Fruit fly (Drosophila melanogaster) whole organism, embryonic: ENCODE measurements around the gene CG4338.

Experiments
- BEAF-32 ChIP-seq: fragments of 200-800 bp; sonication (Bioruptor generic); optimal IDR thresholded peaks from 3 replicates; lab custom pipeline; 2017; ENCODE audit warnings: missing biosample characterization, missing genetic modification characterization, mild to moderate bottlenecking, moderate library complexity, missing genetic modification reagents
- CG11560 ChIP-seq: fragments of 200-800 bp; sonication (Bioruptor generic); IDR thresholded peaks from 3 replicates; pipeline ENCODE4 v1.3.6; 2022; ENCODE audit warnings: missing biosample characterization, missing genetic modification characterization
- CG11723 ChIP-seq: fragments of 200-800 bp; sonication (Bioruptor generic); optimal IDR thresholded peaks from 2 replicates; lab custom pipeline; 2017; ENCODE audit warnings: missing biosample characterization, mild to moderate bottlenecking, missing genetic modification characterization
- CG12744 ChIP-seq: fragments of 200-800 bp; sonication (Bioruptor generic); optimal IDR thresholded peaks from 2 replicates; lab custom pipeline; 2016; ENCODE audit warnings: missing biosample characterization, missing genetic modification characterization
- CG13123 ChIP-seq: fragments of 200-800 bp; sonication (Bioruptor generic); optimal IDR thresholded peaks from 2 replicates; lab custom pipeline; 2016; ENCODE audit warnings: missing biosample characterization, missing genetic modification characterization
- CG14014 ChIP-seq: fragments of 200-800 bp; sonication (Bioruptor generic); IDR thresholded peaks from 2 replicates; pipeline ENCODE4 v1.3.6; 2022; ENCODE audit warnings: missing biosample characterization, missing genetic modification characterization
- CG14710 ChIP-seq: fragments of 200-800 bp; sonication (Bioruptor generic); optimal IDR thresholded peaks from 3 replicates; lab custom pipeline; 2019; ENCODE audit warnings: missing biosample characterization, mild to moderate bottlenecking, missing genetic modification characterization, moderate library complexity
- CG17612 ChIP-seq: fragments of 200-800 bp; sonication (Bioruptor generic); IDR thresholded peaks from 2 replicates; pipeline ENCODE4 v1.3.6; 2022; ENCODE audit warnings: missing biosample characterization, missing genetic modification characterization
- CG2129 ChIP-seq: fragments of 200-800 bp; sonication (Bioruptor generic); IDR thresholded peaks from 2 replicates; pipeline ENCODE4 v1.3.6; 2022; ENCODE audit warnings: missing biosample characterization, missing genetic modification characterization; ENCODE audit not compliant: partially characterized antibody
- CG30431 ChIP-seq: fragments of 200-800 bp; sonication (Bioruptor generic); optimal IDR thresholded peaks from 2 replicates; lab custom pipeline; 2017; ENCODE audit warnings: missing biosample characterization, missing genetic modification characterization
- CG3163 ChIP-seq: fragments of 200-800 bp; sonication (Bioruptor generic); optimal IDR thresholded peaks from 3 replicates; lab custom pipeline; 2016; ENCODE audit warnings: missing biosample characterization, missing genetic modification characterization
- CG4404 ChIP-seq: fragments of 200-800 bp; sonication (Bioruptor generic); IDR thresholded peaks from 2 replicates; pipeline ENCODE4 v1.3.6; 2022; ENCODE audit warnings: missing biosample characterization, missing genetic modification characterization
- CG5180 ChIP-seq: fragments of 200-800 bp; sonication (Bioruptor generic); optimal IDR thresholded peaks from 3 replicates; lab custom pipeline; 2017; ENCODE audit warnings: missing biosample characterization, missing genetic modification characterization, mild to moderate bottlenecking, moderate library complexity, missing genetic modification reagents
- CG6175 ChIP-seq: fragments of 200-800 bp; sonication (Bioruptor generic); IDR thresholded peaks from 3 replicates; pipeline ENCODE4 v1.3.6; 2022; ENCODE audit warnings: missing biosample characterization, missing genetic modification characterization
- CG6791 ChIP-seq: fragments of 200-800 bp; sonication (Bioruptor generic); IDR thresholded peaks from 3 replicates; pipeline ENCODE4 v1.3.6; 2022; ENCODE audit warnings: missing biosample characterization, missing genetic modification characterization; ENCODE audit not compliant: partially characterized antibody
- CG7357 ChIP-seq: fragments of 200-800 bp; sonication (Bioruptor generic); IDR thresholded peaks from 3 replicates; pipeline ENCODE4 v1.3.6; 2022; ENCODE audit warnings: missing biosample characterization, missing genetic modification characterization
- Doc2 ChIP-seq: fragments of 200-800 bp; sonication (Bioruptor generic); IDR thresholded peaks from 2 replicates; pipeline ENCODE4 v1.3.6; 2022; ENCODE audit warnings: missing biosample characterization, missing genetic modification characterization
- Dref ChIP-seq: fragments of 200-800 bp; sonication (Bioruptor generic); IDR thresholded peaks from 2 replicates; pipeline ENCODE4 v1.3.6; 2022; ENCODE audit warnings: missing biosample characterization, missing genetic modification characterization
- H15 ChIP-seq: fragments of 200-800 bp; sonication (Bioruptor generic); IDR thresholded peaks from 3 replicates; pipeline ENCODE4 v1.3.6; 2022; ENCODE audit warnings: missing biosample characterization, missing genetic modification characterization
- HLH4C ChIP-seq: fragments of 200-800 bp; sonication (Bioruptor generic); IDR thresholded peaks from 3 replicates; pipeline ENCODE4 v1.3.6; 2022; ENCODE audit warnings: missing biosample characterization, missing genetic modification characterization; ENCODE audit not compliant: partially characterized antibody
- Kr ChIP-seq: fragments of 200-800 bp; sonication (Bioruptor generic); optimal IDR thresholded peaks from 2 replicates; lab custom pipeline; 2017; ENCODE audit warnings: missing biosample characterization, mild to moderate bottlenecking, missing genetic modification characterization
- Meics ChIP-seq: fragments of 200-800 bp; sonication (Bioruptor generic); optimal IDR thresholded peaks from 2 replicates; lab custom pipeline; 2017; ENCODE audit warnings: missing biosample characterization, mild to moderate bottlenecking, missing genetic modification characterization
- Nf-YA ChIP-seq: fragments of 200-800 bp; sonication (Bioruptor generic); IDR thresholded peaks from 2 replicates; pipeline ENCODE4 v1.3.6; 2022; ENCODE audit warnings: missing biosample characterization, missing genetic modification characterization
- Nf-YC ChIP-seq: fragments of 200-800 bp; optimal IDR thresholded peaks from 3 replicates; lab custom pipeline; 2019; ENCODE audit warnings: missing biosample characterization, mild to moderate bottlenecking, missing genetic modification characterization, moderate library complexity
- Opbp ChIP-seq: fragments of 200-800 bp; sonication (Bioruptor generic); IDR thresholded peaks from 3 replicates; pipeline ENCODE4 v1.3.6; 2022; ENCODE audit warnings: missing biosample characterization, missing genetic modification characterization; ENCODE audit not compliant: partially characterized antibody
- Sox100B ChIP-seq: fragments of 200-800 bp; sonication (Bioruptor generic); optimal IDR thresholded peaks from 3 replicates; lab custom pipeline; 2018; ENCODE audit warnings: missing biosample characterization, mild to moderate bottlenecking, missing genetic modification characterization
- Spps ChIP-seq: fragments of 200-800 bp; sonication (Bioruptor generic); optimal IDR thresholded peaks from 2 replicates; lab custom pipeline; 2018; ENCODE audit warnings: missing biosample characterization, mild to moderate bottlenecking, missing genetic modification characterization
- YL-1 ChIP-seq: fragments of 200-800 bp; sonication (Bioruptor generic); optimal IDR thresholded peaks from 3 replicates; lab custom pipeline; 2017; ENCODE audit warnings: missing biosample characterization, mild to moderate bottlenecking, missing genetic modification characterization
- br ChIP-seq: fragments of >200 bp; optimal IDR thresholded peaks from 2 replicates; lab custom pipeline; 2017
- bsh ChIP-seq, 2 experiments: fragments of 200-800 bp; sonication (Bioruptor generic); optimal IDR thresholded peaks; 2 replicates each; lab custom pipeline; 2017 to 2018; ENCODE audit warnings: mild to moderate bottlenecking in 2 of 2, missing biosample characterization in 2 of 2, missing genetic modification characterization in 2 of 2, moderate library complexity in 1 of 2
- caup ChIP-seq: fragments of 200-800 bp; sonication (Bioruptor generic); optimal IDR thresholded peaks from 3 replicates; lab custom pipeline; 2017; ENCODE audit warnings: missing biosample characterization, mild to moderate bottlenecking, missing genetic modification characterization, moderate library complexity; ENCODE audit not compliant: severe bottlenecking
- chm ChIP-seq: fragments of 200-800 bp; sonication (Bioruptor generic); IDR thresholded peaks from 2 replicates; pipeline ENCODE4 v1.3.6; 2022; ENCODE audit warnings: missing biosample characterization, missing genetic modification characterization
- ci ChIP-seq: fragments of 200-800 bp; sonication (Bioruptor generic); IDR thresholded peaks from 3 replicates; pipeline ENCODE4 v1.3.6; 2022; ENCODE audit warnings: missing biosample characterization, missing genetic modification characterization
- cwo ChIP-seq: fragments of 200-800 bp; sonication (Bioruptor generic); optimal IDR thresholded peaks from 3 replicates; lab custom pipeline; 2017; ENCODE audit warnings: missing biosample characterization, missing genetic modification characterization, mild to moderate bottlenecking, moderate library complexity, missing genetic modification reagents
- dati ChIP-seq: fragments of 200-800 bp; sonication (Bioruptor generic); IDR thresholded peaks from 2 replicates; pipeline ENCODE4 v1.3.6; 2022; ENCODE audit warnings: missing biosample characterization, missing genetic modification characterization
- grau ChIP-seq: fragments of 200-800 bp; optimal IDR thresholded peaks from 3 replicates; lab custom pipeline; 2019; ENCODE audit warnings: missing biosample characterization, mild to moderate bottlenecking, missing genetic modification characterization, moderate library complexity
- gro ChIP-seq: fragments of 200-800 bp; sonication (Bioruptor generic); optimal IDR thresholded peaks from 2 replicates; lab custom pipeline; 2016; ENCODE audit warnings: missing biosample characterization, missing genetic modification characterization
- gsb-n ChIP-seq: fragments of 200-800 bp; sonication (Bioruptor generic); optimal IDR thresholded peaks from 3 replicates; lab custom pipeline; 2018; ENCODE audit warnings: missing biosample characterization, mild to moderate bottlenecking, missing genetic modification characterization
- h ChIP-seq: fragments of >200 bp; optimal IDR thresholded peaks from 2 replicates; lab custom pipeline; 2017
- klu ChIP-seq: fragments of 200-800 bp; sonication (Bioruptor generic); IDR thresholded peaks from 2 replicates; pipeline ENCODE4 v1.3.6; 2022; ENCODE audit warnings: missing biosample characterization, missing genetic modification characterization
- kni ChIP-seq: fragments of 200-800 bp; sonication (Bioruptor generic); optimal IDR thresholded peaks from 3 replicates; lab custom pipeline; 2017; ENCODE audit warnings: mild to moderate bottlenecking, missing biosample characterization, missing genetic modification reagents, missing genetic modification characterization
- mirr ChIP-seq: fragments of 200-800 bp; sonication (Bioruptor generic); optimal IDR thresholded peaks from 3 replicates; lab custom pipeline; 2018; ENCODE audit warnings: missing biosample characterization, mild to moderate bottlenecking, missing genetic modification characterization
- nerfin-2 ChIP-seq: fragments of 200-800 bp; sonication (Bioruptor generic); IDR thresholded peaks from 2 replicates; pipeline ENCODE4 v1.3.6; 2022; ENCODE audit warnings: missing biosample characterization, missing genetic modification characterization; ENCODE audit not compliant: partially characterized antibody
- pnt ChIP-seq: fragments of 200-800 bp; sonication (Bioruptor generic); optimal IDR thresholded peaks from 3 replicates; lab custom pipeline; 2016; ENCODE audit warnings: missing biosample characterization, missing genetic modification characterization
- seq ChIP-seq: fragments of 200-800 bp; sonication (Bioruptor generic); IDR thresholded peaks from 2 replicates; pipeline ENCODE4 v1.3.6; 2022; ENCODE audit warnings: missing biosample characterization, missing genetic modification characterization
- tio ChIP-seq: fragments of 200-800 bp; sonication (Bioruptor generic); optimal IDR thresholded peaks from 2 replicates; lab custom pipeline; 2017; ENCODE audit warnings: missing biosample characterization, missing genetic modification characterization, inconsistent platforms
- tx ChIP-seq: fragments of 200-800 bp; sonication (Bioruptor generic); optimal IDR thresholded peaks from 2 replicates; lab custom pipeline; 2016; ENCODE audit warnings: missing biosample characterization, missing genetic modification characterization
- usp ChIP-seq: fragments of >200 bp; optimal IDR thresholded peaks from 2 replicates; lab custom pipeline; 2017; ENCODE audit warnings: missing biosample characterization, missing genetic modification characterization
- zen ChIP-seq: fragments of 200-800 bp; sonication (Bioruptor generic); optimal IDR thresholded peaks from 3 replicates; lab custom pipeline; 2018; ENCODE audit warnings: missing biosample characterization, mild to moderate bottlenecking, missing genetic modification characterization, moderate library complexity
- zf30C ChIP-seq: fragments of 200-800 bp; sonication (Bioruptor generic); optimal IDR thresholded peaks from 3 replicates; lab custom pipeline; 2018; ENCODE audit warnings: missing biosample characterization, mild to moderate bottlenecking, missing genetic modification characterization
- zfh1 ChIP-seq: fragments of 200-800 bp; sonication (Bioruptor generic); IDR thresholded peaks from 3 replicates; pipeline ENCODE4 v1.3.6; 2022; ENCODE audit warnings: missing biosample characterization, missing genetic modification characterization

Gene CG4338

dm6 chr3R:15229329-15229876 lies 45.9 kb upstream of the CG4338 start, which contains the start of the genes Art3 and mRpS10 (continued):
- TF ChIP-seq CG5180, result peak; percentile 94
- peak; percentile 99 for TF ChIP-seq cwo (GFP tag; lab: Kevin White, UChicago)
- peak; percentile 95 for TF ChIP-seq CG11560
- peak; percentile 100 for TF ChIP-seq CG4404 (GFP tag; lab: Robert Waterston, UW)
- peak; percentile 100 for TF ChIP-seq CG13123
- peak; percentile 100 for TF ChIP-seq Meics (GFP tag; lab: Kevin White, UChicago)
- peak; percentile 100 for TF ChIP-seq klu (GFP tag; lab: Robert Waterston, UW)
- peak; percentile 99 for TF ChIP-seq CG7357 (GFP tag; lab: Robert Waterston, UW)
- peak; percentile 100 for TF ChIP-seq chm (GFP tag; lab: Robert Waterston, UW)
- peak; percentile 100 for TF ChIP-seq CG12744 (GFP tag; lab: Kevin White, UChicago)
- TF ChIP-seq bsh (GFP tag; optimal IDR thresholded peaks at IDR 0.05; lab: Kevin White, UChicago), result peak in 1 of 2 experiments; percentile 100
- TF ChIP-seq ci (GFP tag; lab: Robert Waterston, UW), result peak; percentile 100
- peak; percentile 99 for TF ChIP-seq CG14710 (tag; lab: Kevin White, UChicago)
- peak; percentile 97 for TF ChIP-seq Kr (GFP tag; lab: Kevin White, UChicago)
- TF ChIP-seq H15, result peak; percentile 100
- peak; percentile 99 for TF ChIP-seq kni
- no peak for TF ChIP-seq h (lab: Kevin White, UChicago)
- peak; percentile 100 for TF ChIP-seq grau (tag; lab: Kevin White, UChicago)
- TF ChIP-seq Spps (tag; lab: Kevin White, UChicago), result peak; percentile 100
- TF ChIP-seq CG14014 (GFP tag; lab: Robert Waterston, UW), result peak; percentile 100
- peak; percentile 100 for TF ChIP-seq caup (GFP tag; lab: Kevin White, UChicago)
- TF ChIP-seq pnt (GFP tag; lab: Kevin White, UChicago), result peak; percentile 100
- TF ChIP-seq gsb-n (tag; lab: Kevin White, UChicago), result peak; percentile 100
- TF ChIP-seq nerfin-2, result no peak
- TF ChIP-seq dati (GFP tag; lab: Robert Waterston, UW), result peak; percentile 100
- TF ChIP-seq Sox100B, result peak; percentile 100
- peak; percentile 100 for TF ChIP-seq Nf-YA (GFP tag; lab: Robert Waterston, UW)
- peak; percentile 100 for TF ChIP-seq mirr
- peak; percentile 99 for TF ChIP-seq Doc2 (GFP tag; lab: Robert Waterston, UW)
- TF ChIP-seq seq (GFP tag; lab: Robert Waterston, UW), result peak; percentile 100
- peak; percentile 100 for TF ChIP-seq tx (GFP tag; lab: Kevin White, UChicago)
- peak; percentile 100 for TF ChIP-seq CG6175 (GFP tag; lab: Robert Waterston, UW)
- no peak for TF ChIP-seq CG2129 (GFP tag; lab: Robert Waterston, UW)
- TF ChIP-seq YL-1, result peak; percentile 100
- peak; percentile 100 for TF ChIP-seq gro (GFP tag; lab: Kevin White, UChicago)
- peak; percentile 72 for TF ChIP-seq zf30C (GFP tag; lab: Kevin White, UChicago)
- TF ChIP-seq Opbp (GFP tag; lab: Robert Waterston, UW), result peak; percentile 29; the same call in 1 of the 3 replicates
- TF ChIP-seq Nf-YC (tag; lab: Kevin White, UChicago), result peak; percentile 96
- peak; percentile 52 for TF ChIP-seq BEAF-32
- peak; percentile 99 for TF ChIP-seq CG11723 (GFP tag; lab: Kevin White, UChicago)
- TF ChIP-seq CG17612, result peak; percentile 100
- peak; percentile 100 for TF ChIP-seq tio (GFP tag; lab: Kevin White, UChicago)
- TF ChIP-seq CG30431 (GFP tag; lab: Kevin White, UChicago), result peak; percentile 100
- TF ChIP-seq zen (tag; lab: Kevin White, UChicago), result peak; percentile 100
- peak; percentile 55 for TF ChIP-seq Dref
- no peak for TF ChIP-seq usp
- peak; percentile 96 for TF ChIP-seq CG3163
- TF ChIP-seq br (lab: Kevin White, UChicago), result no peak
- no peak for TF ChIP-seq HLH4C (GFP tag; lab: Robert Waterston, UW)
- TF ChIP-seq CG6791, result no peak
- TF ChIP-seq zfh1 (GFP tag; lab: Robert Waterston, UW), result peak; percentile 100
